Worm (Caenorhabditis elegans) whole organism, L1 larva: ENCODE data around the gene folt-1.

ENCODE experiments used
- ceh-90 ChIP-seq: sonication (generic microtip); optimal IDR thresholded peaks from 2 replicates; lab custom pipeline; 2016; ENCODE audit warnings: missing genetic modification characterization, missing compliant biosample characterization
- dsc-1 ChIP-seq: sonication (generic microtip); optimal IDR thresholded peaks from 2 replicates; lab custom pipeline; 2016; ENCODE audit warnings: mild to moderate bottlenecking, missing genetic modification characterization, missing compliant biosample characterization
- lin-13 ChIP-seq: fragments of 150-350 bp; optimal IDR thresholded peaks from 2 replicates; lab custom pipeline; 2014; ENCODE audit warnings: missing biosample characterization, missing genetic modification reagents, missing genetic modification characterization
- lin-35 ChIP-seq, 2 experiments: fragments of 150-350 bp; optimal IDR thresholded peaks; 2 replicates each; lab custom pipeline; 2014; ENCODE audit warnings: missing biosample characterization in 2 of 2, missing genetic modification characterization in 2 of 2, missing genetic modification reagents in 2 of 2
- nhr-237 ChIP-seq: fragments of 150-350 bp; optimal IDR thresholded peaks from 2 replicates; lab custom pipeline; 2014; ENCODE audit warnings: missing biosample characterization, missing genetic modification characterization
- pqm-1 ChIP-seq: sonication (generic microtip); optimal IDR thresholded peaks from 3 replicates; lab custom pipeline; 2017; ENCODE audit warnings: missing biosample characterization, missing genetic modification characterization
- rnt-1 ChIP-seq: sonication (generic microtip); optimal IDR thresholded peaks from 2 replicates; lab custom pipeline; 2016; ENCODE audit warnings: mild to moderate bottlenecking, missing genetic modification characterization, moderate library complexity, missing compliant biosample characterization
- snpc-4 ChIP-seq: fragments of 150-350 bp; optimal IDR thresholded peaks from 2 replicates; lab custom pipeline; 2014; ENCODE audit warnings: missing biosample characterization, missing genetic modification characterization
- sup-37 ChIP-seq: fragments of 200-800 bp; sonication (Bioruptor generic); optimal IDR thresholded peaks from 2 replicates; lab custom pipeline; 2018; ENCODE audit warnings: mild to moderate bottlenecking, missing genetic modification characterization, missing compliant biosample characterization
- swsn-7 ChIP-seq: sonication (generic microtip); optimal IDR thresholded peaks from 2 replicates; lab custom pipeline; 2016; ENCODE audit warnings: missing genetic modification characterization, missing compliant biosample characterization
- ztf-11 ChIP-seq, 2 experiments: sonication (generic microtip); optimal IDR thresholded peaks; 2 replicates each; lab custom pipeline; 2016 to 2017; ENCODE audit warnings: missing genetic modification characterization in 2 of 2, missing biosample characterization in 1 of 2, missing compliant biosample characterization in 1 of 2

ce11 chrV:11157947-11158346 lies 16.7 kb downstream of the folt-1 start, which contains the start of gene srg-42:
- TF ChIP-seq swsn-7 (tag; lab: Kevin White, UChicago) (no peak), ztf-11 (tag; optimal IDR thresholded peaks at IDR 0.05; lab: Kevin White, UChicago) (no peak), lin-13 (GFP tag; lab: Kevin White, UChicago) (no peak), ceh-90 (no peak), snpc-4 (tag; lab: Kevin White, UChicago) (no peak), pqm-1 (tag; lab: Kevin White, UChicago) (no peak), dsc-1 (tag; lab: Kevin White, UChicago) (no peak), nhr-237 (tag; lab: Kevin White, UChicago) (no peak), rnt-1 (tag; lab: Kevin White, UChicago) (no peak), sup-37 (GFP tag; lab: Kevin White, UChicago) (no peak), lin-35 (GFP tag; optimal IDR thresholded peaks at IDR 0.05; lab: Kevin White, UChicago) (no peak)
